Fruit fly (Drosophila melanogaster): ENCODE data around the gene Klp67A.

dm6 chr3L:9410754-9411423 is 44.0 kb upstream of the Klp67A start, which contains the start of the genes CG4022 and Cpsf5:
- TF ChIP-seq psq (optimal IDR thresholded peaks at IDR 0.05): no peak
- TF ChIP-seq Dll (optimal IDR thresholded peaks at IDR 0.05): no peak

Data from whole organism.